Fruit fly (Drosophila melanogaster): ENCODE measurements around the gene CG13674.
"Not testable (repeated sequence)": the region's sequence is repeated elsewhere in the genome, so short reads cannot be mapped to it uniquely, and the experiment has no call there.

dm6 chr3L:8238347-8238746 is 19.6 kb upstream of the CG13674 start, which contains the start of gene Dscam4:
- not testable (repeated sequence) for TF ChIP-seq dac (GFP tag; optimal IDR thresholded peaks at IDR 0.05); CG16779 (tag; optimal IDR thresholded peaks at IDR 0.05); vri (GFP tag; optimal IDR thresholded peaks at IDR 0.05); CG15336 (GFP tag; IDR thresholded peaks at IDR 0.05); OdsH (GFP tag; optimal IDR thresholded peaks at IDR 0.05); Lpt (GFP tag; optimal IDR thresholded peaks at IDR 0.05); Hr38 (GFP tag; optimal IDR thresholded peaks at IDR 0.05); CG11294 (GFP tag; IDR thresholded peaks at IDR 0.05)
